Worm (Caenorhabditis elegans) whole organism, L3 larva: ENCODE measurements around the gene ndua-8.

Experiments
- ceh-82 ChIP-seq: fragments of 150-350 bp; optimal IDR thresholded peaks from 2 replicates; lab custom pipeline; 2014; ENCODE audit warnings: missing biosample characterization, missing genetic modification characterization
- elt-3 ChIP-seq, 3 experiments: fragments of 150-350 bp in 1 of 3; sonication (generic microtip) in 2 of 3; optimal IDR thresholded peaks; 2 replicates in 2 of 3; 4 replicates in 1 of 3; lab custom pipeline; 2014 to 2017; ENCODE audit warnings: missing biosample characterization in 3 of 3, missing genetic modification characterization in 3 of 3
- eor-1 ChIP-seq, 2 experiments: fragments of 150-350 bp; optimal IDR thresholded peaks; 2 replicates each; lab custom pipeline; 2014 to 2018; ENCODE audit warnings: missing biosample characterization in 2 of 2, missing genetic modification characterization in 2 of 2
- lin-15B ChIP-seq: fragments of 150-350 bp; optimal IDR thresholded peaks from 2 replicates; lab custom pipeline; 2014; ENCODE audit warnings: missing biosample characterization, missing genetic modification characterization
- mdl-1 ChIP-seq: fragments of 150-350 bp; optimal IDR thresholded peaks from 2 replicates; lab custom pipeline; 2014; ENCODE audit warnings: missing biosample characterization, missing genetic modification characterization
- nhr-12 ChIP-seq: fragments of 150-350 bp; optimal IDR thresholded peaks from 2 replicates; lab custom pipeline; 2014; ENCODE audit warnings: missing biosample characterization, missing genetic modification characterization
- nhr-237 ChIP-seq: fragments of 150-350 bp; optimal IDR thresholded peaks from 2 replicates; lab custom pipeline; 2014; ENCODE audit warnings: missing biosample characterization, missing genetic modification characterization
- skn-1 ChIP-seq: fragments of 150-350 bp; optimal IDR thresholded peaks from 2 replicates; lab custom pipeline; 2014; ENCODE audit warnings: missing biosample characterization, missing genetic modification characterization
- tbx-2 ChIP-seq: sonication (generic microtip); optimal IDR thresholded peaks from 2 replicates; lab custom pipeline; 2016; ENCODE audit warnings: mild to moderate bottlenecking, missing genetic modification characterization, missing compliant biosample characterization
- unc-39 ChIP-seq: sonication (generic microtip); optimal IDR thresholded peaks from 4 replicates; lab custom pipeline; 2017; ENCODE audit warnings: missing biosample characterization, missing genetic modification characterization

- no peak for TF ChIP-seq eor-1 (tag; optimal IDR thresholded peaks at IDR 0.05; lab: Kevin White, UChicago)
- TF ChIP-seq ceh-82 = no peak
- no peak for TF ChIP-seq lin-15B (tag; lab: Kevin White, UChicago)
- TF ChIP-seq skn-1 = no peak
- TF ChIP-seq nhr-237 (tag; lab: Kevin White, UChicago) = no peak
- TF ChIP-seq nhr-12 (tag; lab: Kevin White, UChicago) = no peak
- no peak for TF ChIP-seq mdl-1
- TF ChIP-seq elt-3 (tag; optimal IDR thresholded peaks at IDR 0.05; lab: Kevin White, UChicago) = no peak
- no peak for TF ChIP-seq tbx-2 (tag; lab: Kevin White, UChicago)
- TF ChIP-seq unc-39 (tag; lab: Kevin White, UChicago) = no peak
Measured at ce11 chrIII:2572421-2572820, 43.6 kb downstream of the ndua-8 start.
